Fruit fly (Drosophila melanogaster) whole organism, wandering third instar larva: Measurements from ENCODE around the gene Srr.

ENCODE experiments used
- Hnf4 ChIP-seq: fragments of 200-800 bp; sonication (Bioruptor generic); optimal IDR thresholded peaks from 2 replicates; lab custom pipeline; 2016; ENCODE audit warnings: missing biosample characterization, mild to moderate bottlenecking, missing genetic modification characterization
- Mio ChIP-seq: sonication (Bioruptor generic); optimal IDR thresholded peaks from 2 replicates; lab custom pipeline; 2016; ENCODE audit warnings: missing biosample characterization, missing genetic modification characterization
- ey ChIP-seq: fragments of 200-800 bp; sonication (Bioruptor generic); optimal IDR thresholded peaks from 2 replicates; lab custom pipeline; 2016; ENCODE audit warnings: missing biosample characterization, missing genetic modification characterization
- usp ChIP-seq: fragments of >200 bp; optimal IDR thresholded peaks from 2 replicates; lab custom pipeline; 2017; ENCODE audit warnings: missing biosample characterization, missing genetic modification characterization

DNA sequence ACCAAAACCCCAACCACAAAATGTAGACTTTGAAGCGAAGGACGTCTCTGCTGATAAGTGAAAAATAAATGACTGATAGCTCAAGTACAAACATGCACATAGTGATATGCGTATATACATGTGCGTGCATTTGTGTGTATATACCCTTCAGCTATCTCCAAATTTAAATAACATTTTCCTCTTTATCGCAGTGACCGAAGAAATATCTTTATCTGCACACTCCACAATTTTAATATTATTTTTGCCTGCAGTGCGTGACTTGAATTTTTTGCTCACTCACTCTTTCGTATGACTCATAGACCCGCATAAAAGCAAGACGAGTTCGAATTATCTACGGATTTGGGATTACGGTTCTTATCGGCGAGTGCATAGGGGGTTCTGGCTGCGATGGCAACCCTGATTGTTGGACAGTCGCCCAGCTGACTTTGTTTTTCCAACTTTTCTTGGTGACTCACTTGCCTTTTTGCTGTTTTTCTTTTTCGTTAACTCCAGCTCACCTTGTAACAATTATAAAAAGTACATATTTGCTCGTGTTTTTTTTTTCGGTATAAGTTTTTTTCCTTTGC is 22.1 kb upstream of the Srr start:
- TF ChIP-seq Hnf4 (GFP tag; lab: Kevin White, UChicago) (no peak), ey (GFP tag; lab: Kevin White, UChicago) (no peak), usp (GFP tag; lab: Kevin White, UChicago) (no peak), Mio (GFP tag; lab: Kevin White, UChicago) (no peak)
